Worm (Caenorhabditis elegans) whole organism, L4 larva: ENCODE results near the gene C44H4.4.

Experiments used
- F26F4.8 ChIP-seq: fragments of 200-800 bp; sonication (Bioruptor generic); conservative IDR thresholded peaks from 2 replicates; pipeline ENCODE4 v1.3.6; 2022; ENCODE audit warnings: missing genetic modification characterization, missing compliant biosample characterization
- F44E2.7 ChIP-seq: fragments of 200-800 bp; sonication (Bioruptor generic); IDR thresholded peaks from 2 replicates; pipeline ENCODE4 v2.1.2; 2022; ENCODE audit warnings: missing genetic modification characterization, missing compliant biosample characterization
- F49E8.2 ChIP-seq: sonication (generic microtip); optimal IDR thresholded peaks from 2 replicates; lab custom pipeline; 2016; ENCODE audit warnings: missing compliant biosample characterization, mild to moderate bottlenecking, missing genetic modification characterization, borderline replicate concordance
- R02D3.7 ChIP-seq: fragments of 150-350 bp; sonication (generic microtip); optimal IDR thresholded peaks from 3 replicates; lab custom pipeline; 2014; ENCODE audit warnings: missing biosample characterization, missing genetic modification characterization
- T20F7.1 ChIP-seq: fragments of 200-800 bp; sonication (Bioruptor generic); optimal IDR thresholded peaks from 2 replicates; lab custom pipeline; 2018; ENCODE audit warnings: mild to moderate bottlenecking, missing genetic modification characterization, missing compliant biosample characterization
- Y105C5A.15 ChIP-seq: fragments of 200-800 bp; sonication (Bioruptor generic); IDR thresholded peaks from 2 replicates; pipeline ENCODE4 v1.3.6; 2022; ENCODE audit warnings: missing genetic modification characterization, missing compliant biosample characterization
- Y48G9A.11 ChIP-seq: fragments of 200-800 bp; sonication (Bioruptor generic); IDR thresholded peaks from 2 replicates; pipeline ENCODE4 v1.3.6; 2022; ENCODE audit warnings: missing genetic modification reagents, missing genetic modification characterization, missing compliant biosample characterization
- Y75B8A.6 ChIP-seq: fragments of 200-800 bp; sonication (Bioruptor generic); IDR thresholded peaks from 2 replicates; pipeline ENCODE4 v1.3.6; 2022; ENCODE audit warnings: missing genetic modification reagents, missing genetic modification characterization, missing compliant biosample characterization
- ZK337.2 ChIP-seq: fragments of 200-800 bp; sonication (Bioruptor generic); IDR thresholded peaks from 2 replicates; pipeline ENCODE4 v1.3.6; 2022; ENCODE audit warnings: missing genetic modification reagents, missing genetic modification characterization, missing compliant biosample characterization
- ZK546.5 ChIP-seq, 2 experiments: sonication (generic microtip); optimal IDR thresholded peaks; 2 replicates each; lab custom pipeline; 2017; ENCODE audit warnings: missing biosample characterization in 2 of 2, missing genetic modification characterization in 2 of 2
- aly-2 ChIP-seq: sonication (generic microtip); optimal IDR thresholded peaks from 2 replicates; lab custom pipeline; 2018; ENCODE audit warnings: missing biosample characterization, missing genetic modification characterization
- arid-1 ChIP-seq: fragments of 200-800 bp; sonication (Bioruptor generic); conservative IDR thresholded peaks from 2 replicates; pipeline ENCODE4 v1.3.6; 2022; ENCODE audit warnings: missing genetic modification reagents, missing genetic modification characterization, missing compliant biosample characterization
- ceh-20 ChIP-seq: fragments of 200-800 bp; sonication (Bioruptor generic); IDR thresholded peaks from 2 replicates; pipeline ENCODE4 v1.3.6; 2022; ENCODE audit warnings: missing genetic modification reagents, missing genetic modification characterization, missing compliant biosample characterization
- ceh-82 ChIP-seq: sonication (generic microtip); optimal IDR thresholded peaks from 2 replicates; lab custom pipeline; 2017; ENCODE audit warnings: missing biosample characterization, missing genetic modification characterization
- cey-2 ChIP-seq: sonication (generic microtip); optimal IDR thresholded peaks from 3 replicates; lab custom pipeline; 2017; ENCODE audit warnings: missing genetic modification characterization, mild to moderate bottlenecking, missing compliant biosample characterization, antibody characterized with exemption, borderline replicate concordance; ENCODE audit not compliant: insufficient read depth
- daf-12 ChIP-seq: fragments of 150-350 bp; optimal IDR thresholded peaks from 2 replicates; lab custom pipeline; 2014; ENCODE audit warnings: missing biosample characterization, missing genetic modification reagents, missing genetic modification characterization
- daf-19 ChIP-seq: fragments of 200-800 bp; sonication (Bioruptor generic); conservative IDR thresholded peaks from 2 replicates; pipeline ENCODE4 v1.3.6; 2022; ENCODE audit warnings: missing genetic modification characterization, missing compliant biosample characterization
- dmd-6 ChIP-seq: fragments of 200-800 bp; sonication (Bioruptor generic); IDR thresholded peaks from 2 replicates; pipeline ENCODE4 v1.3.6; 2022; ENCODE audit warnings: missing genetic modification reagents, missing genetic modification characterization, missing compliant biosample characterization
- dmd-8 ChIP-seq: fragments of 200-800 bp; sonication (Bioruptor generic); IDR thresholded peaks from 2 replicates; pipeline ENCODE4 v1.3.6; 2022; ENCODE audit warnings: missing genetic modification characterization, missing compliant biosample characterization
- dpl-1 ChIP-seq: fragments of 150-350 bp; optimal IDR thresholded peaks from 2 replicates; lab custom pipeline; 2014; ENCODE audit warnings: missing biosample characterization, missing genetic modification reagents, missing genetic modification characterization
- egl-27 ChIP-seq: sonication (generic microtip); optimal IDR thresholded peaks from 3 replicates; lab custom pipeline; 2017; ENCODE audit warnings: missing biosample characterization, missing genetic modification reagents, missing genetic modification characterization
- egl-43 ChIP-seq: fragments of 200-800 bp; sonication (Bioruptor generic); IDR thresholded peaks from 2 replicates; pipeline ENCODE4 v1.3.6; 2022; ENCODE audit warnings: missing genetic modification reagents, missing genetic modification characterization, missing compliant biosample characterization
- fkh-10 ChIP-seq: fragments of 150-350 bp; optimal IDR thresholded peaks from 2 replicates; lab custom pipeline; 2014; ENCODE audit warnings: missing biosample characterization, missing genetic modification reagents, missing genetic modification characterization
- hlh-11 ChIP-seq: fragments of 200-800 bp; sonication (Bioruptor generic); optimal IDR thresholded peaks from 2 replicates; lab custom pipeline; 2018; ENCODE audit warnings: mild to moderate bottlenecking, missing genetic modification characterization, missing compliant biosample characterization
- jun-1 ChIP-seq: fragments of 150-350 bp; optimal IDR thresholded peaks from 2 replicates; lab custom pipeline; 2014; ENCODE audit warnings: missing biosample characterization, missing genetic modification reagents, missing genetic modification characterization
- lin-1 ChIP-seq: fragments of 200-800 bp; sonication (Bioruptor generic); IDR thresholded peaks from 2 replicates; pipeline ENCODE4 v1.3.6; 2022; ENCODE audit warnings: missing genetic modification reagents, missing genetic modification characterization, missing compliant biosample characterization
- lin-13 ChIP-seq: fragments of 150-350 bp; optimal IDR thresholded peaks from 2 replicates; lab custom pipeline; 2014; ENCODE audit warnings: missing biosample characterization, missing genetic modification reagents, missing genetic modification characterization
- lin-38 ChIP-seq: fragments of 200-800 bp; sonication (Bioruptor generic); IDR thresholded peaks from 2 replicates; pipeline ENCODE4 v1.3.6; 2022; ENCODE audit warnings: missing genetic modification reagents, missing genetic modification characterization, missing compliant biosample characterization
- madf-5 ChIP-seq, 2 experiments: fragments of 200-800 bp; sonication (Bioruptor generic); IDR thresholded peaks; 2 replicates each; pipeline ENCODE4 v1.3.6; 2022; ENCODE audit warnings: missing compliant biosample characterization in 2 of 2, missing genetic modification characterization in 2 of 2
- madf-9 ChIP-seq: fragments of 200-800 bp; sonication (Bioruptor generic); conservative IDR thresholded peaks from 2 replicates; pipeline ENCODE4 v1.3.6; 2022; ENCODE audit warnings: missing genetic modification reagents, missing genetic modification characterization, missing compliant biosample characterization
- mdl-1 ChIP-seq, 2 experiments: fragments of 150-350 bp in 1 of 2; sonication (generic microtip) in 1 of 2; optimal IDR thresholded peaks; 2 replicates each; lab custom pipeline; 2014 to 2017; ENCODE audit warnings: missing biosample characterization in 2 of 2, missing genetic modification characterization in 2 of 2
- nhr-102 ChIP-seq: sonication (generic microtip); optimal IDR thresholded peaks from 2 replicates; lab custom pipeline; 2016; ENCODE audit warnings: mild to moderate bottlenecking, missing genetic modification characterization, moderate library complexity, missing compliant biosample characterization
- nhr-11 ChIP-seq: fragments of 150-350 bp; optimal IDR thresholded peaks from 2 replicates; lab custom pipeline; 2014; ENCODE audit warnings: missing biosample characterization, missing genetic modification characterization
- nhr-111 ChIP-seq: fragments of 200-800 bp; sonication (Bioruptor generic); optimal IDR thresholded peaks from 2 replicates; lab custom pipeline; 2018; ENCODE audit warnings: mild to moderate bottlenecking, missing genetic modification characterization, missing compliant biosample characterization
- nhr-237 ChIP-seq: sonication (generic microtip); optimal IDR thresholded peaks from 2 replicates; lab custom pipeline; 2017; ENCODE audit warnings: missing biosample characterization, missing genetic modification characterization
- nhr-28 ChIP-seq: fragments of 150-350 bp; optimal IDR thresholded peaks from 2 replicates; lab custom pipeline; 2014; ENCODE audit warnings: missing biosample characterization, missing genetic modification characterization
- nhr-48 ChIP-seq: sonication (generic microtip); optimal IDR thresholded peaks from 2 replicates; lab custom pipeline; 2016; ENCODE audit warnings: mild to moderate bottlenecking, missing genetic modification characterization, missing compliant biosample characterization
- nhr-77 ChIP-seq: fragments of 150-350 bp; optimal IDR thresholded peaks from 2 replicates; lab custom pipeline; 2014; ENCODE audit warnings: missing biosample characterization, missing genetic modification characterization
- sdz-12 ChIP-seq: fragments of 200-800 bp; sonication (Bioruptor generic); optimal IDR thresholded peaks from 2 replicates; lab custom pipeline; 2018; ENCODE audit warnings: mild to moderate bottlenecking, missing genetic modification characterization, missing compliant biosample characterization
- snpc-1.2 ChIP-seq: fragments of 200-800 bp; sonication (Bioruptor generic); IDR thresholded peaks from 2 replicates; pipeline ENCODE4 v1.3.6; 2022; ENCODE audit warnings: missing genetic modification reagents, missing genetic modification characterization, missing compliant biosample characterization
- spr-3 ChIP-seq: fragments of 200-800 bp; sonication (Bioruptor generic); optimal IDR thresholded peaks from 2 replicates; lab custom pipeline; 2018; ENCODE audit warnings: mild to moderate bottlenecking, missing genetic modification characterization, missing compliant biosample characterization
- unc-130 ChIP-seq: sonication (generic microtip); optimal IDR thresholded peaks from 2 replicates; lab custom pipeline; 2016; ENCODE audit warnings: missing genetic modification reagents, missing genetic modification characterization, missing compliant biosample characterization
- unc-39 ChIP-seq: sonication (generic microtip); optimal IDR thresholded peaks from 2 replicates; lab custom pipeline; 2017; ENCODE audit warnings: missing biosample characterization, missing genetic modification characterization
- unc-62 ChIP-seq, 3 experiments: fragments of 150-350 bp in 1 of 3; sonication (generic microtip); optimal IDR thresholded peaks in 2 of 3; peaks in 1 of 3; 1 replicate in 1 of 3; 2 replicates in 2 of 3; lab custom pipeline; 2014 to 2017; ENCODE audit warnings: missing biosample characterization in 3 of 3, missing genetic modification characterization in 3 of 3, missing genetic modification reagents in 3 of 3, missing genotype in 1 of 3
- vab-7 ChIP-seq: fragments of 200-800 bp; sonication (Bioruptor generic); IDR thresholded peaks from 2 replicates; pipeline ENCODE4 v1.3.6; 2022; ENCODE audit warnings: missing genetic modification reagents, missing genetic modification characterization, missing compliant biosample characterization
- zfp-2 ChIP-seq: sonication (generic microtip); optimal IDR thresholded peaks from 2 replicates; lab custom pipeline; 2016; ENCODE audit warnings: mild to moderate bottlenecking, missing genetic modification characterization, missing compliant biosample characterization
- ztf-7 ChIP-seq: fragments of 150-350 bp; optimal IDR thresholded peaks from 2 replicates; lab custom pipeline; 2014; ENCODE audit warnings: missing biosample characterization, missing genetic modification characterization

C44H4.4 gene

DNA sequence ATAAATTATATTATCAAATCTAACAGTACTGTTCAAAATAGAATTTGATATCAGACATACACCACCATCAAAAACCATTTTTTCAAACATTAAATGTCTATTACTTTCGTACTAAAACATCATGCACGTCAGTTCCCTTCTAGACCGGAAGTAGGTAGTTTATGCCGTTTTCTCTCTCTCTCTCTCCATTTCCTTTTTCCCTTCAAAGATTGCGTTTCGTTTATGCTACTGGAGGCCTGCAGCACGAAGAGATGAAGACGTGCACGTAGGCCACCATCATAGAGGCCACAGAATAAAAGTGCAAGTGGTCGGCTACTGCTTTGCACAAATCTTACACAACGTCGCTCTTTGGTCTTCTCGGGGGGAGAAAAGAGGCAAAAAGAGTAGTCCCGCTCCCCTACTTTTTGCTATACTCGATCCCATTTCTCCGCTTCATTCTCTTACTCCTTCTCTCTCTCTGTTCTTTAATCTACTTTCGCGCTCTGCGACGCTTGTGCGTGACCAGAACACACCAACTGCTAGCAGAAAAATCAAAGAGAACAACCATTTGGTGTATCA, 27.4 kb downstream of the C44H4.4 start (continued):
- no peak for TF ChIP-seq snpc-1.2 (GFP tag; lab: Robert Waterston, UW)
- TF ChIP-seq R02D3.7 (tag; lab: Kevin White, UChicago): no peak
- TF ChIP-seq madf-5 (GFP tag; IDR thresholded peaks at IDR 0.05; lab: Robert Waterston, UW): no peak
- TF ChIP-seq arid-1 (GFP tag; lab: Robert Waterston, UW): no peak
- no peak for TF ChIP-seq daf-12 (tag; lab: Kevin White, UChicago)
- TF ChIP-seq egl-27 (tag; lab: Kevin White, UChicago): no peak
- TF ChIP-seq daf-19 (GFP tag; lab: Robert Waterston, UW): no peak
- TF ChIP-seq F44E2.7 (GFP tag; lab: Robert Waterston, UW): no peak
- TF ChIP-seq ZK546.5 (tag; optimal IDR thresholded peaks at IDR 0.05; lab: Kevin White, UChicago): no peak
- TF ChIP-seq Y105C5A.15 (GFP tag; lab: Robert Waterston, UW): no peak
- no peak for TF ChIP-seq jun-1 (tag; lab: Kevin White, UChicago)
- TF ChIP-seq aly-2 (tag; lab: Kevin White, UChicago): no peak
- no peak for TF ChIP-seq ztf-7 (tag; lab: Kevin White, UChicago)
- TF ChIP-seq nhr-28 (tag; lab: Kevin White, UChicago): peak; percentile 18
- no peak for TF ChIP-seq ZK337.2 (GFP tag; lab: Robert Waterston, UW)
- TF ChIP-seq T20F7.1 (GFP tag; lab: Kevin White, UChicago): no peak
- TF ChIP-seq unc-39 (tag; lab: Kevin White, UChicago): no peak
- no peak for TF ChIP-seq madf-9 (GFP tag; lab: Robert Waterston, UW)
- TF ChIP-seq dmd-8 (GFP tag; lab: Robert Waterston, UW): 0 out of 2 replicates have a peak, but pooled peaks have one; percentile 56
- TF ChIP-seq vab-7 (GFP tag; lab: Robert Waterston, UW): no peak

DNA sequence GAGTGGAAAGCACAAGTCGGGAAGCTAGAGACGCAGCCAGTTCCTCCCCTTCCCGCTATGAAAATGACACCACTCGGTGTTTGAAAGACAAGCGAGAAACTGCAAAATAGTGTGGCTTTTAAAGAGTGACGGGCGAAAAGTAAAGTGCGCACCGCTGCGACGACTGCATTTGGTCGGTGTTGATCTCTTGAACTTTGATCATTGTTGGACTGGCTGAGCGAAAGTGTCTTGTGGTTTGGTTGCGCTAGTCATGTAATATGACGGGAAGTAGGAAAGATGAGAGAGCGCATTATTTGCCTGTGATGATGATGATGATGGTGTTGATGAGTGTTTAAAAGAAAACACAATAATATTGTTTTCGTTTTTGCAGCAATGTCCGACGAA, 28.6 kb downstream of the C44H4.4 start:
- TF ChIP-seq lin-13 (peak; percentile 59), Y75B8A.6 (GFP tag; lab: Robert Waterston, UW) (no peak), unc-130 (no peak), lin-38 (GFP tag; lab: Robert Waterston, UW) (peak; percentile 54), sdz-12 (no peak), arid-1 (GFP tag; lab: Robert Waterston, UW) (peak; percentile 58; the same call in 1 of the 2 replicates), ceh-82 (no peak), egl-43 (GFP tag; lab: Robert Waterston, UW) (peak; percentile 64), nhr-77 (tag; lab: Kevin White, UChicago) (peak; percentile 90), unc-62 (GFP tag; optimal IDR thresholded peaks at IDR 0.05 in 1 of 2; lab: Kevin White, UChicago) (peak; percentile 21 to 100), unc-62 (tag; optimal IDR thresholded peaks at IDR 0.05; lab: Kevin White, UChicago) (no peak), nhr-111 (no peak), lin-1 (peak; percentile 92), mdl-1 (tag; optimal IDR thresholded peaks at IDR 0.05; lab: Kevin White, UChicago) (peak; percentile 92 to 97), ZK337.2 (GFP tag; lab: Robert Waterston, UW) (no peak), dpl-1 (peak; percentile 61), nhr-11 (tag; lab: Kevin White, UChicago) (peak; percentile 83), nhr-48 (tag; lab: Kevin White, UChicago) (peak; percentile 95), spr-3 (GFP tag; lab: Kevin White, UChicago) (no peak), ceh-20 (peak; percentile 87), fkh-10 (GFP tag; lab: Kevin White, UChicago) (peak; percentile 14), zfp-2 (tag; lab: Kevin White, UChicago) (peak; percentile 36), Y105C5A.15 (GFP tag; lab: Robert Waterston, UW) (no peak), cey-2 (tag; lab: Kevin White, UChicago) (peak; percentile 54), nhr-102 (tag; lab: Kevin White, UChicago) (peak; percentile 89), egl-27 (tag; lab: Kevin White, UChicago) (peak; percentile 25), F26F4.8 (GFP tag; lab: Robert Waterston, UW) (no peak), ZK546.5 (tag; optimal IDR thresholded peaks at IDR 0.05; lab: Kevin White, UChicago) (no peak), jun-1 (tag; lab: Kevin White, UChicago) (peak; percentile 71), hlh-11 (peak; percentile 98), dmd-6 (GFP tag; lab: Robert Waterston, UW) (peak; percentile 99), unc-39 (tag; lab: Kevin White, UChicago) (no peak), Y48G9A.11 (no peak), vab-7 (GFP tag; lab: Robert Waterston, UW) (peak; percentile 53; the same call in 1 of the 2 replicates), F49E8.2 (no peak), nhr-237 (tag; lab: Kevin White, UChicago) (peak; percentile 72)
